Fruit fly (Drosophila melanogaster) whole organism, embryonic: ENCODE measurements around the gene prt.

ENCODE experiments used
- ATbp ChIP-seq: fragments of 200-800 bp; sonication (Bioruptor generic); optimal IDR thresholded peaks from 2 replicates; lab custom pipeline; 2017; ENCODE audit warnings: missing biosample characterization, mild to moderate bottlenecking, missing genetic modification characterization, missing genetic modification reagents
- Abd-B ChIP-seq: fragments of 200-800 bp; sonication (Bioruptor generic); optimal IDR thresholded peaks from 2 replicates; lab custom pipeline; 2018; ENCODE audit warnings: missing biosample characterization, mild to moderate bottlenecking, missing genetic modification characterization, moderate library complexity
- Bgb ChIP-seq: fragments of 200-800 bp; sonication (Bioruptor generic); IDR thresholded peaks from 2 replicates; pipeline ENCODE4 v1.3.6; 2022; ENCODE audit warnings: missing biosample characterization, missing genetic modification characterization; ENCODE audit not compliant: partially characterized antibody
- BtbVII ChIP-seq: fragments of 200-800 bp; sonication (Bioruptor generic); optimal IDR thresholded peaks from 3 replicates; lab custom pipeline; 2017; ENCODE audit warnings: missing biosample characterization, mild to moderate bottlenecking, missing genetic modification characterization
- CG10366 ChIP-seq: fragments of 200-800 bp; sonication (Bioruptor generic); IDR thresholded peaks from 2 replicates; pipeline ENCODE4 v1.3.6; 2022; ENCODE audit warnings: missing biosample characterization, missing genetic modification characterization
- CG11093 ChIP-seq: fragments of 200-800 bp; sonication (Bioruptor generic); IDR thresholded peaks from 3 replicates; pipeline ENCODE4 v1.3.6; 2022; ENCODE audit warnings: missing biosample characterization, missing genetic modification characterization
- CG11504 ChIP-seq: fragments of 200-800 bp; sonication (Bioruptor generic); optimal IDR thresholded peaks from 3 replicates; lab custom pipeline; 2019; ENCODE audit warnings: missing biosample characterization, mild to moderate bottlenecking, missing genetic modification characterization, moderate library complexity
- CG12219 ChIP-seq: fragments of 200-800 bp; sonication (Bioruptor generic); optimal IDR thresholded peaks from 3 replicates; lab custom pipeline; 2018; ENCODE audit warnings: missing biosample characterization, mild to moderate bottlenecking, missing genetic modification characterization
- CG13296 ChIP-seq: fragments of 200-800 bp; sonication (Bioruptor generic); optimal IDR thresholded peaks from 3 replicates; lab custom pipeline; 2018; ENCODE audit warnings: missing biosample characterization, mild to moderate bottlenecking, missing genetic modification characterization
- CG15073 ChIP-seq: fragments of 200-800 bp; sonication (Bioruptor generic); optimal IDR thresholded peaks from 2 replicates; lab custom pipeline; 2016; ENCODE audit warnings: missing biosample characterization, missing genetic modification characterization
- CG15479 ChIP-seq: fragments of 200-800 bp; sonication (Bioruptor generic); optimal IDR thresholded peaks from 3 replicates; lab custom pipeline; 2019; ENCODE audit warnings: missing biosample characterization, mild to moderate bottlenecking, missing genetic modification characterization, moderate library complexity
- CG15514 ChIP-seq: fragments of 200-800 bp; sonication (Bioruptor generic); optimal IDR thresholded peaks from 3 replicates; lab custom pipeline; 2017; ENCODE audit warnings: missing biosample characterization, missing genetic modification characterization, mild to moderate bottlenecking, moderate library complexity, missing genetic modification reagents
- CG1603 ChIP-seq: fragments of 200-800 bp; sonication (Bioruptor generic); optimal IDR thresholded peaks from 2 replicates; lab custom pipeline; 2019; ENCODE audit warnings: missing biosample characterization, mild to moderate bottlenecking, missing genetic modification characterization, moderate library complexity
- CG1647 ChIP-seq: fragments of 200-800 bp; sonication (Bioruptor generic); optimal IDR thresholded peaks from 3 replicates; lab custom pipeline; 2016; ENCODE audit warnings: missing biosample characterization, missing genetic modification characterization
- CG17328 ChIP-seq: fragments of 200-800 bp; sonication (Bioruptor generic); IDR thresholded peaks from 2 replicates; pipeline ENCODE4 v1.3.6; 2022; ENCODE audit warnings: missing biosample characterization, missing genetic modification characterization
- CG18262 ChIP-seq: fragments of 200-800 bp; optimal IDR thresholded peaks from 3 replicates; lab custom pipeline; 2019; ENCODE audit warnings: missing biosample characterization, mild to moderate bottlenecking, missing genetic modification characterization, moderate library complexity
- CG31365 ChIP-seq: fragments of 200-800 bp; sonication (Bioruptor generic); optimal IDR thresholded peaks from 2 replicates; lab custom pipeline; 2018; ENCODE audit warnings: missing biosample characterization, mild to moderate bottlenecking, missing genetic modification characterization
- CG32767 ChIP-seq: fragments of 200-800 bp; sonication (Bioruptor generic); IDR thresholded peaks from 2 replicates; pipeline ENCODE4 v1.3.6; 2022; ENCODE audit warnings: missing biosample characterization, missing genetic modification characterization
- CG34422 ChIP-seq: fragments of 200-800 bp; sonication (Bioruptor generic); IDR thresholded peaks from 3 replicates; pipeline ENCODE4 v1.3.6; 2022; ENCODE audit warnings: missing biosample characterization, missing genetic modification characterization
- CG43689 ChIP-seq: fragments of 200-800 bp; sonication (Bioruptor generic); IDR thresholded peaks from 2 replicates; pipeline ENCODE4 v1.3.6; 2022; ENCODE audit warnings: missing biosample characterization, missing genetic modification characterization
- CG6175 ChIP-seq: fragments of 200-800 bp; sonication (Bioruptor generic); IDR thresholded peaks from 3 replicates; pipeline ENCODE4 v1.3.6; 2022; ENCODE audit warnings: missing biosample characterization, missing genetic modification characterization
- CG7372 ChIP-seq: fragments of 200-800 bp; sonication (Bioruptor generic); IDR thresholded peaks from 2 replicates; pipeline ENCODE4 v1.3.6; 2022; ENCODE audit warnings: missing biosample characterization, missing genetic modification characterization
- CG7928 ChIP-seq: fragments of 200-800 bp; sonication (Bioruptor generic); optimal IDR thresholded peaks from 2 replicates; lab custom pipeline; 2017; ENCODE audit warnings: missing biosample characterization, mild to moderate bottlenecking, missing genetic modification characterization
- CG9817 ChIP-seq: fragments of 200-800 bp; sonication (Bioruptor generic); optimal IDR thresholded peaks from 2 replicates; lab custom pipeline; 2018; ENCODE audit warnings: missing biosample characterization, mild to moderate bottlenecking, missing genetic modification characterization, moderate library complexity
- Dad ChIP-seq: fragments of 200-800 bp; sonication (Bioruptor generic); optimal IDR thresholded peaks from 3 replicates; lab custom pipeline; 2016; ENCODE audit warnings: missing biosample characterization, missing genetic modification characterization
- Dp ChIP-seq: fragments of 200-800 bp; sonication (Bioruptor generic); optimal IDR thresholded peaks from 2 replicates; lab custom pipeline; 2018; ENCODE audit warnings: missing biosample characterization, mild to moderate bottlenecking, missing genetic modification characterization, moderate library complexity
- Drgx ChIP-seq: fragments of 200-800 bp; sonication (Bioruptor generic); IDR thresholded peaks from 2 replicates; pipeline ENCODE4 v1.3.6; 2022; ENCODE audit warnings: missing biosample characterization, missing genetic modification characterization
- Fer2 ChIP-seq: fragments of 200-800 bp; sonication (Bioruptor generic); optimal IDR thresholded peaks from 2 replicates; lab custom pipeline; 2018; ENCODE audit warnings: missing biosample characterization, mild to moderate bottlenecking, missing genetic modification characterization, moderate library complexity
- Hr3 ChIP-seq: fragments of 200-800 bp; sonication (Bioruptor generic); optimal IDR thresholded peaks from 3 replicates; lab custom pipeline; 2016; ENCODE audit warnings: missing biosample characterization, missing genetic modification characterization
- Hr39 ChIP-seq: fragments of >200 bp; optimal IDR thresholded peaks from 2 replicates; lab custom pipeline; 2017
- Hr78 ChIP-seq, 2 experiments: fragments of 200-800 bp in 1 of 2; fragments of >200 bp in 1 of 2; sonication (Bioruptor generic) in 1 of 2; optimal IDR thresholded peaks; 2 replicates each; lab custom pipeline; 2017 to 2019; ENCODE audit warnings: missing biosample characterization in 2 of 2, missing genetic modification characterization in 2 of 2, mild to moderate bottlenecking in 1 of 2, moderate library complexity in 1 of 2
- NC2α ChIP-seq: fragments of 200-800 bp; sonication (Bioruptor generic); optimal IDR thresholded peaks from 2 replicates; lab custom pipeline; 2016; ENCODE audit warnings: missing biosample characterization, missing genetic modification characterization
- Pdp1 ChIP-seq, 2 experiments: fragments of 200-800 bp; sonication (Bioruptor generic); optimal IDR thresholded peaks; 3 replicates each; lab custom pipeline; 2016; ENCODE audit warnings: missing biosample characterization in 2 of 2, missing genetic modification characterization in 2 of 2, mild to moderate bottlenecking in 1 of 2, moderate library complexity in 1 of 2
- Sin3A ChIP-seq: fragments of >200 bp; optimal IDR thresholded peaks from 2 replicates; lab custom pipeline; 2018
- Trl ChIP-seq, 3 experiments: fragments of >200 bp in 2 of 3; fragments of 200-800 bp in 1 of 3; sonication (Bioruptor generic) in 1 of 3; optimal IDR thresholded peaks; 2 replicates in 1 of 3; 3 replicates in 2 of 3; lab custom pipeline; 2016 to 2017; ENCODE audit warnings: missing biosample characterization in 1 of 3, missing genetic modification characterization in 1 of 3
- ase ChIP-seq: fragments of 200-800 bp; sonication (Bioruptor generic); IDR thresholded peaks from 3 replicates; pipeline ENCODE4 v1.3.6; 2022; ENCODE audit warnings: missing biosample characterization, missing genetic modification characterization
- az2 ChIP-seq: fragments of 200-800 bp; sonication (Bioruptor generic); optimal IDR thresholded peaks from 3 replicates; lab custom pipeline; 2016; ENCODE audit warnings: missing biosample characterization, missing genetic modification characterization
- bowl ChIP-seq: fragments of 200-800 bp; sonication (Bioruptor generic); IDR thresholded peaks from 2 replicates; pipeline ENCODE4 v1.3.6; 2022; ENCODE audit warnings: missing biosample characterization, missing genetic modification characterization
- bsh ChIP-seq, 2 experiments: fragments of 200-800 bp; sonication (Bioruptor generic); optimal IDR thresholded peaks; 2 replicates each; lab custom pipeline; 2017 to 2018; ENCODE audit warnings: mild to moderate bottlenecking in 2 of 2, missing biosample characterization in 2 of 2, missing genetic modification characterization in 2 of 2, moderate library complexity in 1 of 2
- btn ChIP-seq: fragments of 200-800 bp; sonication (Bioruptor generic); optimal IDR thresholded peaks from 2 replicates; lab custom pipeline; 2016; ENCODE audit warnings: missing biosample characterization, missing genetic modification characterization
- croc ChIP-seq: fragments of 200-800 bp; sonication (Bioruptor generic); conservative IDR thresholded peaks from 3 replicates; pipeline ENCODE4 v1.3.6; 2022; ENCODE audit warnings: missing biosample characterization, missing genetic modification characterization
- hbn ChIP-seq: fragments of 200-800 bp; sonication (Bioruptor generic); IDR thresholded peaks from 2 replicates; pipeline ENCODE4 v1.3.6; 2022; ENCODE audit warnings: missing biosample characterization, missing genetic modification characterization; ENCODE audit not compliant: partially characterized antibody
- lab ChIP-seq: fragments of 200-800 bp; sonication (Bioruptor generic); optimal IDR thresholded peaks from 3 replicates; lab custom pipeline; 2017; ENCODE audit warnings: missing biosample characterization, missing genetic modification characterization, mild to moderate bottlenecking, moderate library complexity, missing genetic modification reagents
- nerfin-1 ChIP-seq: fragments of 200-800 bp; sonication (Bioruptor generic); optimal IDR thresholded peaks from 3 replicates; lab custom pipeline; 2019; ENCODE audit warnings: missing biosample characterization, mild to moderate bottlenecking, missing genetic modification characterization, moderate library complexity
- peb ChIP-seq: fragments of 200-800 bp; sonication (Bioruptor generic); IDR thresholded peaks from 2 replicates; pipeline ENCODE4 v1.3.6; 2022; ENCODE audit warnings: missing biosample characterization, missing genetic modification characterization
- pho ChIP-seq: fragments of 200-800 bp; sonication (Bioruptor generic); optimal IDR thresholded peaks from 2 replicates; lab custom pipeline; 2016; ENCODE audit warnings: missing biosample characterization, missing genetic modification characterization
- ssp ChIP-seq: fragments of 200-800 bp; sonication (Bioruptor generic); IDR thresholded peaks from 2 replicates; pipeline ENCODE4 v1.3.6; 2022; ENCODE audit warnings: missing biosample characterization, missing genetic modification characterization
- tgo ChIP-seq: fragments of 200-800 bp; sonication (Bioruptor generic); IDR thresholded peaks from 3 replicates; pipeline ENCODE4 v1.3.6; 2022; ENCODE audit warnings: missing biosample characterization, missing genetic modification characterization
- twi ChIP-seq: fragments of 200-800 bp; optimal IDR thresholded peaks from 2 replicates; lab custom pipeline; 2019; ENCODE audit warnings: missing biosample characterization, mild to moderate bottlenecking, missing genetic modification characterization, moderate library complexity
- vvl ChIP-seq: fragments of 200-800 bp; sonication (Bioruptor generic); IDR thresholded peaks from 2 replicates; pipeline ENCODE4 v1.3.6; 2022; ENCODE audit warnings: missing biosample characterization, missing genetic modification characterization

The prt gene

DNA sequence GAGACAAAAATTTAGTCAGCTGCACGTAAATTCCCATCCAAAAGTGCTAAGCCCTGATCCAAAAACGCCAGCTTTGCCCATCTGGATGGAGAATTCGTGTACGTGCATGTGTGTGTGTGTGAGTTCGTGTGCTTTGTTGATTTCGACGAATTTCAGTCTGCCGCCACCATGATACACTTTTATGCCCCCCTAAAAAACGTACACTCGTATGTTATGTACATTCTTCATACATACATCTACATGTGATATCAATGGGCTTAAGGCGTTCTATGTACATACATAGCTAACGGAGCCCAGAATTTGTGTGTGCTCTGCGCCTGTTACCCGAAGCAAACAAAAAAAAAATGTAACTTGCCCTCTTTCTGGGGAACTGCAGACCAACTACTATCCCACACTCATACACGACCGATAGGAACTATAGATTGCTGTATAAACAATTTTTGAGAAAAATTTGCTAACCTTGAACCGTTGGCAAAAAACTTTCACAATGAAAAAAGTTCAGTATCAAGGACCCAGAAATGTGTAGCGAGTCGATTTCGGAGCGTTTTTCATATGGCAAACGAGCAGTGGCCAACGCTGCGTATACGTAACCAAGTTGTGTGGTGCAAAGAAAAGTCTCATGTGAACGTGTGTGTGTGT, 27.0 kb upstream of the prt start (continued):
- TF ChIP-seq CG15514 (GFP tag; lab: Kevin White, UChicago) (peak; percentile 40), Sin3A (no peak), Fer2 (no peak), CG34422 (GFP tag; lab: Robert Waterston, UW) (no peak), CG11093 (no peak), CG43689 (GFP tag; lab: Robert Waterston, UW) (no peak), CG10366 (GFP tag; lab: Robert Waterston, UW) (no peak), Hr3 (GFP tag; lab: Kevin White, UChicago) (no peak), CG6175 (GFP tag; lab: Robert Waterston, UW) (no peak), CG7372 (GFP tag; lab: Robert Waterston, UW) (peak; percentile 49; the same call in 1 of the 2 replicates), CG32767 (GFP tag; lab: Robert Waterston, UW) (0 out of 2 replicates have a peak, but pooled peaks have one; percentile 14), ssp (GFP tag; lab: Robert Waterston, UW) (no peak), CG31365 (tag; lab: Kevin White, UChicago) (no peak), BtbVII (GFP tag; lab: Kevin White, UChicago) (peak; percentile 50), CG1603 (tag; lab: Kevin White, UChicago) (no peak), vvl (GFP tag; lab: Robert Waterston, UW) (peak; percentile 46; the same call in 1 of the 2 replicates), btn (GFP tag; lab: Kevin White, UChicago) (no peak), Hr78 (GFP tag; optimal IDR thresholded peaks at IDR 0.05; lab: Kevin White, UChicago) (no peak), Dp (GFP tag; lab: Kevin White, UChicago) (no peak), Pdp1 (GFP tag; optimal IDR thresholded peaks at IDR 0.05; lab: Kevin White, UChicago) (peak in 1 of 2 experiments; percentile 51), ATbp (GFP tag; lab: Kevin White, UChicago) (peak; percentile 39), ase (GFP tag; lab: Robert Waterston, UW) (no peak), pho (GFP tag; lab: Kevin White, UChicago) (peak; percentile 2), croc (GFP tag; lab: Robert Waterston, UW) (no peak), lab (peak; percentile 68), twi (tag; lab: Kevin White, UChicago) (no peak), nerfin-1 (no peak), tgo (GFP tag; lab: Robert Waterston, UW) (no peak), NC2α (GFP tag; lab: Kevin White, UChicago) (no peak), CG9817 (tag; lab: Kevin White, UChicago) (no peak), az2 (GFP tag; lab: Kevin White, UChicago) (no peak), Drgx (GFP tag; lab: Robert Waterston, UW) (no peak), CG7928 (GFP tag; lab: Kevin White, UChicago) (no peak), Hr39 (lab: Kevin White, UChicago) (no peak), CG18262 (tag; lab: Kevin White, UChicago) (no peak), Abd-B (GFP tag; lab: Kevin White, UChicago) (no peak), Trl (optimal IDR thresholded peaks at IDR 0.05; lab: Kevin White, UChicago) (peak in 1 of 2 experiments; percentile 1), Trl (GFP tag; optimal IDR thresholded peaks at IDR 0.05; lab: Kevin White, UChicago) (no peak), CG1647 (no peak), CG17328 (GFP tag; lab: Robert Waterston, UW) (no peak), Dad (no peak), CG15073 (GFP tag; lab: Kevin White, UChicago) (no peak), bowl (no peak), CG12219 (GFP tag; lab: Kevin White, UChicago) (no peak), CG11504 (tag; lab: Kevin White, UChicago) (no peak), bsh (GFP tag; optimal IDR thresholded peaks at IDR 0.05; lab: Kevin White, UChicago) (no peak), peb (GFP tag; lab: Robert Waterston, UW) (no peak), CG15479 (GFP tag; lab: Kevin White, UChicago) (no peak), CG13296 (GFP tag; lab: Kevin White, UChicago) (peak; percentile 61), Bgb (GFP tag; lab: Robert Waterston, UW) (no peak), hbn (GFP tag; lab: Robert Waterston, UW) (no peak)
